Worm (Caenorhabditis elegans) whole organism, L1 larva: Measurements from ENCODE around the gene igdb-2.
"Not testable (repeated sequence)": the region's sequence is repeated elsewhere in the genome, so short reads cannot be mapped to it uniquely, and the experiment has no call there.

Experiments used
- C04F5.9 ChIP-seq: sonication (generic microtip); optimal IDR thresholded peaks from 2 replicates; lab custom pipeline; 2016; ENCODE audit warnings: missing genetic modification characterization, missing compliant biosample characterization
- C34B4.2 ChIP-seq: sonication (generic microtip); optimal IDR thresholded peaks from 2 replicates; lab custom pipeline; 2017; ENCODE audit warnings: mild to moderate bottlenecking, missing genetic modification characterization, missing compliant biosample characterization
- Y116A8C.19 ChIP-seq: sonication (generic microtip); optimal IDR thresholded peaks from 2 replicates; lab custom pipeline; 2016; ENCODE audit warnings: missing compliant biosample characterization, missing genetic modification characterization, borderline replicate concordance
- alr-1 ChIP-seq: fragments of 200-800 bp; sonication (Bioruptor generic); optimal IDR thresholded peaks from 2 replicates; lab custom pipeline; 2018; ENCODE audit warnings: borderline replicate concordance, mild to moderate bottlenecking, missing genetic modification characterization, missing compliant biosample characterization
- aly-2 ChIP-seq: fragments of 150-350 bp; optimal IDR thresholded peaks from 2 replicates; lab custom pipeline; 2014; ENCODE audit warnings: missing biosample characterization, missing genetic modification characterization
- ama-1 ChIP-seq: fragments of 150-350 bp; optimal IDR thresholded peaks from 2 replicates; lab custom pipeline; 2014
- blmp-1 ChIP-seq: fragments of 150-350 bp; optimal IDR thresholded peaks from 2 replicates; lab custom pipeline; 2014; ENCODE audit warnings: missing biosample characterization, missing genetic modification characterization
- ceh-8 ChIP-seq: fragments of 200-800 bp; sonication (Bioruptor generic); optimal IDR thresholded peaks from 2 replicates; lab custom pipeline; 2018; ENCODE audit warnings: mild to moderate bottlenecking, missing genetic modification characterization, moderate library complexity, missing compliant biosample characterization
- ceh-88 ChIP-seq: fragments of 200-800 bp; sonication (Bioruptor generic); IDR thresholded peaks from 2 replicates; pipeline ENCODE4 v1.3.6; 2022; ENCODE audit warnings: missing genetic modification characterization, missing compliant biosample characterization
- ceh-90 ChIP-seq: sonication (generic microtip); optimal IDR thresholded peaks from 2 replicates; lab custom pipeline; 2016; ENCODE audit warnings: missing genetic modification characterization, missing compliant biosample characterization
- dpl-1 ChIP-seq, 3 experiments: fragments of 150-350 bp in 2 of 3; sonication (generic microtip) in 1 of 3; optimal IDR thresholded peaks; 2 replicates each; lab custom pipeline; 2014 to 2017; ENCODE audit warnings: missing biosample characterization in 3 of 3, missing genetic modification characterization in 3 of 3, missing genetic modification reagents in 3 of 3
- dsc-1 ChIP-seq: sonication (generic microtip); optimal IDR thresholded peaks from 2 replicates; lab custom pipeline; 2016; ENCODE audit warnings: mild to moderate bottlenecking, missing genetic modification characterization, missing compliant biosample characterization
- efl-1 ChIP-seq, 4 experiments: fragments of 150-350 bp; optimal IDR thresholded peaks in 3 of 4; peaks in 1 of 4; 1 replicate in 1 of 4; 2 replicates in 3 of 4; lab custom pipeline; 2014; ENCODE audit warnings: missing biosample characterization in 2 of 4, missing genetic modification characterization in 2 of 4, missing genetic modification reagents in 2 of 4
- fkh-8 ChIP-seq: sonication (generic microtip); optimal IDR thresholded peaks from 2 replicates; lab custom pipeline; 2016; ENCODE audit warnings: mild to moderate bottlenecking, missing genetic modification characterization, missing compliant biosample characterization
- fos-1 ChIP-seq: fragments of 150-350 bp; optimal IDR thresholded peaks from 2 replicates; lab custom pipeline; 2014; ENCODE audit warnings: missing biosample characterization, missing genetic modification characterization
- grh-1 ChIP-seq: fragments of 200-800 bp; sonication (Bioruptor generic); IDR thresholded peaks from 2 replicates; pipeline ENCODE4 v1.3.6; 2022; ENCODE audit warnings: missing genetic modification reagents, missing genetic modification characterization, missing compliant biosample characterization
- hpl-2 ChIP-seq: fragments of 150-350 bp; optimal IDR thresholded peaks from 2 replicates; lab custom pipeline; 2014; ENCODE audit warnings: missing biosample characterization, missing genetic modification reagents, missing genetic modification characterization
- irx-1 ChIP-seq: sonication (generic microtip); optimal IDR thresholded peaks from 2 replicates; lab custom pipeline; 2016; ENCODE audit warnings: missing genetic modification characterization, missing compliant biosample characterization
- jun-1 ChIP-seq: fragments of 150-350 bp; optimal IDR thresholded peaks from 2 replicates; lab custom pipeline; 2014; ENCODE audit warnings: missing biosample characterization, missing genetic modification reagents, missing genetic modification characterization
- lin-13 ChIP-seq: fragments of 150-350 bp; optimal IDR thresholded peaks from 2 replicates; lab custom pipeline; 2014; ENCODE audit warnings: missing biosample characterization, missing genetic modification reagents, missing genetic modification characterization
- lin-39 ChIP-seq: fragments of 150-350 bp; optimal IDR thresholded peaks from 2 replicates; lab custom pipeline; 2014; ENCODE audit warnings: missing biosample characterization, missing genetic modification reagents, missing genetic modification characterization
- lir-3 ChIP-seq: sonication (generic microtip); optimal IDR thresholded peaks from 2 replicates; lab custom pipeline; 2016; ENCODE audit warnings: mild to moderate bottlenecking, missing genetic modification characterization, moderate library complexity, missing compliant biosample characterization; ENCODE audit not compliant: poor library complexity
- lsy-2 ChIP-seq, 2 experiments: fragments of 150-350 bp; optimal IDR thresholded peaks; 2 replicates each; lab custom pipeline; 2014; ENCODE audit warnings: missing biosample characterization in 2 of 2, missing genetic modification characterization in 2 of 2
- mab-9 ChIP-seq: fragments of 200-800 bp; sonication (Bioruptor generic); IDR thresholded peaks from 2 replicates; pipeline ENCODE4 v1.3.6; 2022; ENCODE audit warnings: missing genetic modification reagents, missing genetic modification characterization, missing compliant biosample characterization
- mef-2 ChIP-seq: fragments of 150-350 bp; optimal IDR thresholded peaks from 2 replicates; lab custom pipeline; 2014; ENCODE audit warnings: missing biosample characterization, missing genetic modification characterization
- nhr-11 ChIP-seq: fragments of 150-350 bp; optimal IDR thresholded peaks from 2 replicates; lab custom pipeline; 2014; ENCODE audit warnings: missing biosample characterization, missing genetic modification characterization
- nhr-12 ChIP-seq: sonication (generic microtip); optimal IDR thresholded peaks from 2 replicates; lab custom pipeline; 2017; ENCODE audit warnings: missing biosample characterization, missing genetic modification characterization
- nhr-76 ChIP-seq: sonication (generic microtip); optimal IDR thresholded peaks from 2 replicates; lab custom pipeline; 2017; ENCODE audit warnings: missing biosample characterization, missing genetic modification characterization
- nhr-77 ChIP-seq: fragments of 150-350 bp; optimal IDR thresholded peaks from 2 replicates; lab custom pipeline; 2014; ENCODE audit warnings: missing biosample characterization, missing genetic modification characterization
- pax-3 ChIP-seq: fragments of 200-800 bp; sonication (Bioruptor generic); optimal IDR thresholded peaks from 2 replicates; lab custom pipeline; 2018; ENCODE audit warnings: mild to moderate bottlenecking, missing genetic modification characterization, moderate library complexity, missing compliant biosample characterization
- pqm-1 ChIP-seq: sonication (generic microtip); optimal IDR thresholded peaks from 3 replicates; lab custom pipeline; 2017; ENCODE audit warnings: missing biosample characterization, missing genetic modification characterization
- rnt-1 ChIP-seq: sonication (generic microtip); optimal IDR thresholded peaks from 2 replicates; lab custom pipeline; 2016; ENCODE audit warnings: mild to moderate bottlenecking, missing genetic modification characterization, moderate library complexity, missing compliant biosample characterization
- skn-1 ChIP-seq: fragments of 150-350 bp; optimal IDR thresholded peaks from 2 replicates; lab custom pipeline; 2014; ENCODE audit warnings: missing biosample characterization, missing genetic modification characterization
- snu-23 ChIP-seq: sonication (generic microtip); optimal IDR thresholded peaks from 2 replicates; lab custom pipeline; 2016; ENCODE audit warnings: missing genetic modification characterization, missing compliant biosample characterization
- sox-4 ChIP-seq: sonication (generic microtip); optimal IDR thresholded peaks from 2 replicates; lab custom pipeline; 2016; ENCODE audit warnings: missing genetic modification characterization, missing compliant biosample characterization
- sup-37 ChIP-seq: fragments of 200-800 bp; sonication (Bioruptor generic); optimal IDR thresholded peaks from 2 replicates; lab custom pipeline; 2018; ENCODE audit warnings: mild to moderate bottlenecking, missing genetic modification characterization, missing compliant biosample characterization
- tlp-1 ChIP-seq: fragments of 150-350 bp; optimal IDR thresholded peaks from 2 replicates; lab custom pipeline; 2014; ENCODE audit warnings: missing biosample characterization, missing genetic modification characterization
- unc-30 ChIP-seq: sonication (generic microtip); optimal IDR thresholded peaks from 2 replicates; lab custom pipeline; 2017; ENCODE audit warnings: missing biosample characterization, missing genetic modification characterization
- unc-98 ChIP-seq: fragments of 200-800 bp; sonication (Bioruptor generic); IDR thresholded peaks from 2 replicates; pipeline ENCODE4 v1.3.6; 2022; ENCODE audit warnings: missing genetic modification characterization, missing compliant biosample characterization
- vab-15 ChIP-seq: sonication (generic microtip); optimal IDR thresholded peaks from 2 replicates; lab custom pipeline; 2017; ENCODE audit warnings: missing genotype, mild to moderate bottlenecking, missing genetic modification characterization, missing compliant biosample characterization
- xbp-1 ChIP-seq: sonication (generic microtip); optimal IDR thresholded peaks from 2 replicates; lab custom pipeline; 2016; ENCODE audit warnings: missing genetic modification characterization, missing compliant biosample characterization
- zag-1 ChIP-seq: fragments of 150-350 bp; optimal IDR thresholded peaks from 2 replicates; lab custom pipeline; 2014; ENCODE audit warnings: missing biosample characterization, missing genetic modification characterization

igdb-2 gene

ce11 chrIV:12484479-12484878 is 16.0 kb downstream of the igdb-2 start, which contains the start of gene T04A11.4:
T04A11.4 (minus strand) TSS chrIV:12484579.
- TF ChIP-seq ceh-90; rnt-1 (tag; lab: Kevin White, UChicago); snu-23 (GFP tag; lab: Kevin White, UChicago): not testable (repeated sequence)

ce11 chrIV:12487194-12487593 is 18.7 kb downstream of the igdb-2 start, which contains the start of gene sru-26:
sru-26 (plus strand) TSS chrIV:12487494.
- TF ChIP-seq nhr-12 (tag; lab: Kevin White, UChicago) = no peak

- TF ChIP-seq tlp-1 = no peak
- no peak for TF ChIP-seq pqm-1
- TF ChIP-seq zag-1 = no peak
- no peak for TF ChIP-seq ama-1 (lab: Kevin White, UChicago)
- no peak for TF ChIP-seq aly-2
- no peak for TF ChIP-seq sup-37
- TF ChIP-seq C04F5.9 (tag; lab: Kevin White, UChicago) = no peak
- no peak for TF ChIP-seq nhr-11 (tag; lab: Kevin White, UChicago)
- no peak for TF ChIP-seq hpl-2 (GFP tag; lab: Kevin White, UChicago)
- no peak for TF ChIP-seq fkh-8 (tag; lab: Kevin White, UChicago)
- no peak for TF ChIP-seq jun-1 (tag; lab: Kevin White, UChicago)
- no peak for TF ChIP-seq ceh-88
- TF ChIP-seq C34B4.2 (tag; lab: Kevin White, UChicago) = no peak
- TF ChIP-seq grh-1 (GFP tag; lab: Robert Waterston, UW) = no peak
- TF ChIP-seq lin-13 (GFP tag; lab: Kevin White, UChicago) = no peak
- TF ChIP-seq skn-1 (tag; lab: Kevin White, UChicago) = no peak
- TF ChIP-seq unc-98 (GFP tag; lab: Robert Waterston, UW) = no peak
- no peak for TF ChIP-seq irx-1 (tag; lab: Kevin White, UChicago)
- no peak for TF ChIP-seq vab-15
- TF ChIP-seq, all 84 proteins: peak for 0
Measured at ce11 chrIV:12490491-12490890, 22.0 kb downstream of the igdb-2 start, which contains the start of gene him-6. him-6 (plus strand) TSS chrIV:12490791.

- TF ChIP-seq ama-1 (lab: Kevin White, UChicago) (no peak), efl-1 (optimal IDR thresholded peaks at IDR 0.05; lab: Kevin White, UChicago) (no peak), efl-1 (GFP tag; optimal IDR thresholded peaks at IDR 0.05 in 1 of 2; lab: Kevin White, UChicago) (no peak), lir-3 (tag; lab: Kevin White, UChicago) (no peak), mab-9 (GFP tag; lab: Robert Waterston, UW) (no peak), pax-3 (tag; lab: Kevin White, UChicago) (no peak), Y116A8C.19 (tag; lab: Kevin White, UChicago) (no peak), nhr-77 (tag; lab: Kevin White, UChicago) (no peak), fos-1 (tag; lab: Kevin White, UChicago) (no peak), xbp-1 (tag; lab: Kevin White, UChicago) (no peak), unc-30 (no peak), irx-1 (tag; lab: Kevin White, UChicago) (no peak), rnt-1 (tag; lab: Kevin White, UChicago) (no peak), sox-4 (no peak), dsc-1 (tag; lab: Kevin White, UChicago) (no peak)
Measured at ce11 chrIV:12495196-12495595, 26.7 kb downstream of the igdb-2 start, which contains the start of gene sru-20. sru-20 (plus strand) TSS chrIV:12495496.

- no peak for TF ChIP-seq vab-15
- TF ChIP-seq alr-1 (tag; lab: Kevin White, UChicago) = no peak
- TF ChIP-seq dpl-1 (GFP tag; optimal IDR thresholded peaks at IDR 0.05; lab: Kevin White, UChicago) = no peak
- no peak for TF ChIP-seq sup-37
- no peak for TF ChIP-seq blmp-1
- TF ChIP-seq mef-2 (tag; lab: Kevin White, UChicago) = no peak
- TF ChIP-seq dsc-1 (tag; lab: Kevin White, UChicago) = no peak
- no peak for TF ChIP-seq ceh-8 (GFP tag; lab: Kevin White, UChicago)
- no peak for TF ChIP-seq fkh-8 (tag; lab: Kevin White, UChicago)
- no peak for TF ChIP-seq nhr-76
- no peak for TF ChIP-seq lsy-2 (tag; optimal IDR thresholded peaks at IDR 0.05; lab: Kevin White, UChicago)
- no peak for TF ChIP-seq lin-39 (tag; lab: Kevin White, UChicago)
Measured at ce11 chrIV:12498238-12498637, 29.8 kb downstream of the igdb-2 start, which contains the start of gene sru-19. sru-19 (plus strand) TSS chrIV:12498538.
